Worm (Caenorhabditis elegans) whole organism, L4 larva: ENCODE results near the gene pipp-4P.

ENCODE experiments used
- F49E8.2 ChIP-seq: sonication (generic microtip); optimal IDR thresholded peaks from 2 replicates; lab custom pipeline; 2016; ENCODE audit warnings: missing compliant biosample characterization, mild to moderate bottlenecking, missing genetic modification characterization, borderline replicate concordance
- R02D3.7 ChIP-seq: fragments of 150-350 bp; sonication (generic microtip); optimal IDR thresholded peaks from 3 replicates; lab custom pipeline; 2014; ENCODE audit warnings: missing biosample characterization, missing genetic modification characterization
- T26A8.4 ChIP-seq: fragments of 200-800 bp; sonication (Bioruptor generic); IDR thresholded peaks from 2 replicates; pipeline ENCODE4 v1.3.6; 2022; ENCODE audit warnings: missing genetic modification characterization, missing compliant biosample characterization
- arid-1 ChIP-seq: fragments of 200-800 bp; sonication (Bioruptor generic); conservative IDR thresholded peaks from 2 replicates; pipeline ENCODE4 v1.3.6; 2022; ENCODE audit warnings: missing genetic modification reagents, missing genetic modification characterization, missing compliant biosample characterization
- attf-4 ChIP-seq: sonication (generic microtip); optimal IDR thresholded peaks from 3 replicates; lab custom pipeline; 2017; ENCODE audit warnings: missing biosample characterization, missing genetic modification characterization
- ceh-20 ChIP-seq: fragments of 200-800 bp; sonication (Bioruptor generic); IDR thresholded peaks from 2 replicates; pipeline ENCODE4 v1.3.6; 2022; ENCODE audit warnings: missing genetic modification reagents, missing genetic modification characterization, missing compliant biosample characterization
- ceh-28 ChIP-seq: fragments of 150-350 bp; optimal IDR thresholded peaks from 2 replicates; lab custom pipeline; 2014; ENCODE audit warnings: missing biosample characterization, missing genetic modification reagents, missing genetic modification characterization
- ceh-32 ChIP-seq: sonication (generic microtip); optimal IDR thresholded peaks from 2 replicates; lab custom pipeline; 2016; ENCODE audit warnings: mild to moderate bottlenecking, missing genetic modification characterization, missing compliant biosample characterization; ENCODE audit not compliant: poor library complexity
- ceh-62 ChIP-seq: sonication (generic microtip); optimal IDR thresholded peaks from 2 replicates; lab custom pipeline; 2017; ENCODE audit warnings: missing biosample characterization, missing genetic modification characterization
- ceh-82 ChIP-seq: sonication (generic microtip); optimal IDR thresholded peaks from 2 replicates; lab custom pipeline; 2017; ENCODE audit warnings: missing biosample characterization, missing genetic modification characterization
- ces-1 ChIP-seq: fragments of 150-350 bp; sonication (generic microtip); optimal IDR thresholded peaks from 4 replicates; lab custom pipeline; 2014; ENCODE audit warnings: missing biosample characterization, missing genetic modification reagents, missing genetic modification characterization
- cey-2 ChIP-seq: sonication (generic microtip); optimal IDR thresholded peaks from 3 replicates; lab custom pipeline; 2017; ENCODE audit warnings: missing genetic modification characterization, mild to moderate bottlenecking, missing compliant biosample characterization, antibody characterized with exemption, borderline replicate concordance; ENCODE audit not compliant: insufficient read depth
- daf-16 ChIP-seq, 3 experiments: sonication (generic microtip); optimal IDR thresholded peaks; 2 replicates each; lab custom pipeline; 2016 to 2017; ENCODE audit warnings: missing genetic modification characterization in 3 of 3, missing genetic modification reagents in 3 of 3, mild to moderate bottlenecking in 2 of 3, missing compliant biosample characterization in 2 of 3, missing biosample characterization in 1 of 3, moderate library complexity in 1 of 3
- daf-19 ChIP-seq: fragments of 200-800 bp; sonication (Bioruptor generic); conservative IDR thresholded peaks from 2 replicates; pipeline ENCODE4 v1.3.6; 2022; ENCODE audit warnings: missing genetic modification characterization, missing compliant biosample characterization
- dmd-9 ChIP-seq: fragments of 200-800 bp; sonication (Bioruptor generic); IDR thresholded peaks from 2 replicates; pipeline ENCODE4 v1.3.6; 2022; ENCODE audit warnings: missing genetic modification reagents, missing genetic modification characterization, missing compliant biosample characterization
- dpl-1 ChIP-seq: fragments of 150-350 bp; optimal IDR thresholded peaks from 2 replicates; lab custom pipeline; 2014; ENCODE audit warnings: missing biosample characterization, missing genetic modification reagents, missing genetic modification characterization
- duxl-1 ChIP-seq: sonication (generic microtip); optimal IDR thresholded peaks from 2 replicates; lab custom pipeline; 2016; ENCODE audit warnings: mild to moderate bottlenecking, missing genetic modification characterization, moderate library complexity, missing compliant biosample characterization; ENCODE audit not compliant: poor library complexity
- dve-1 ChIP-seq: sonication (generic microtip); optimal IDR thresholded peaks from 2 replicates; lab custom pipeline; 2017; ENCODE audit warnings: antibody characterized with exemption, mild to moderate bottlenecking, missing genetic modification characterization, missing compliant biosample characterization; ENCODE audit not compliant: insufficient read depth
- egl-27 ChIP-seq: sonication (generic microtip); optimal IDR thresholded peaks from 3 replicates; lab custom pipeline; 2017; ENCODE audit warnings: missing biosample characterization, missing genetic modification reagents, missing genetic modification characterization
- egl-43 ChIP-seq: fragments of 200-800 bp; sonication (Bioruptor generic); IDR thresholded peaks from 2 replicates; pipeline ENCODE4 v1.3.6; 2022; ENCODE audit warnings: missing genetic modification reagents, missing genetic modification characterization, missing compliant biosample characterization
- fkh-10 ChIP-seq: fragments of 150-350 bp; optimal IDR thresholded peaks from 2 replicates; lab custom pipeline; 2014; ENCODE audit warnings: missing biosample characterization, missing genetic modification reagents, missing genetic modification characterization
- gei-8 ChIP-seq: fragments of 200-800 bp; sonication (Bioruptor generic); optimal IDR thresholded peaks from 2 replicates; lab custom pipeline; 2018; ENCODE audit warnings: mild to moderate bottlenecking, missing genetic modification characterization, missing compliant biosample characterization
- lin-15B ChIP-seq: fragments of 150-350 bp; sonication (generic microtip); optimal IDR thresholded peaks from 3 replicates; lab custom pipeline; 2014; ENCODE audit warnings: missing biosample characterization, missing genetic modification characterization
- lin-38 ChIP-seq: fragments of 200-800 bp; sonication (Bioruptor generic); IDR thresholded peaks from 2 replicates; pipeline ENCODE4 v1.3.6; 2022; ENCODE audit warnings: missing genetic modification reagents, missing genetic modification characterization, missing compliant biosample characterization
- lin-39 ChIP-seq: fragments of 150-350 bp; optimal IDR thresholded peaks from 2 replicates; lab custom pipeline; 2014; ENCODE audit warnings: missing biosample characterization, missing genetic modification reagents, missing genetic modification characterization
- lir-3 ChIP-seq: sonication (generic microtip); optimal IDR thresholded peaks from 2 replicates; lab custom pipeline; 2016; ENCODE audit warnings: mild to moderate bottlenecking, missing genetic modification characterization, missing compliant biosample characterization
- madf-9 ChIP-seq: fragments of 200-800 bp; sonication (Bioruptor generic); conservative IDR thresholded peaks from 2 replicates; pipeline ENCODE4 v1.3.6; 2022; ENCODE audit warnings: missing genetic modification reagents, missing genetic modification characterization, missing compliant biosample characterization
- mep-1 ChIP-seq: fragments of 150-350 bp; sonication (generic microtip); optimal IDR thresholded peaks from 3 replicates; lab custom pipeline; 2014; ENCODE audit warnings: missing biosample characterization, missing genetic modification characterization
- mes-2 ChIP-seq: sonication (generic microtip); optimal IDR thresholded peaks from 2 replicates; lab custom pipeline; 2016; ENCODE audit warnings: missing genotype, mild to moderate bottlenecking, missing genetic modification characterization, missing compliant biosample characterization; ENCODE audit not compliant: poor library complexity, severe bottlenecking
- mxl-2 ChIP-seq: fragments of 200-800 bp; sonication (Bioruptor generic); conservative IDR thresholded peaks from 2 replicates; pipeline ENCODE4 v1.3.6; 2022; ENCODE audit warnings: missing genetic modification reagents, missing genetic modification characterization, missing compliant biosample characterization
- nhr-102 ChIP-seq: sonication (generic microtip); optimal IDR thresholded peaks from 2 replicates; lab custom pipeline; 2016; ENCODE audit warnings: mild to moderate bottlenecking, missing genetic modification characterization, moderate library complexity, missing compliant biosample characterization
- nhr-25 ChIP-seq: sonication (generic microtip); optimal IDR thresholded peaks from 2 replicates; lab custom pipeline; 2017; ENCODE audit warnings: missing genetic modification characterization, mild to moderate bottlenecking, missing compliant biosample characterization, antibody characterized with exemption, moderate library complexity, borderline replicate concordance; ENCODE audit not compliant: insufficient read depth
- nhr-28 ChIP-seq: fragments of 150-350 bp; optimal IDR thresholded peaks from 2 replicates; lab custom pipeline; 2014; ENCODE audit warnings: missing biosample characterization, missing genetic modification characterization
- nhr-41 ChIP-seq: fragments of 200-800 bp; sonication (Bioruptor generic); IDR thresholded peaks from 2 replicates; pipeline ENCODE4 v1.3.6; 2022; ENCODE audit warnings: missing genetic modification reagents, missing genetic modification characterization, missing compliant biosample characterization
- nhr-42 ChIP-seq: fragments of 200-800 bp; sonication (Bioruptor generic); IDR thresholded peaks from 2 replicates; pipeline ENCODE4 v1.3.6; 2022; ENCODE audit warnings: missing genetic modification characterization, missing compliant biosample characterization
- pha-4 ChIP-seq, 2 experiments: fragments of 150-350 bp in 1 of 2; fragments of 200-800 bp in 1 of 2; sonication (Bioruptor generic) in 1 of 2; IDR thresholded peaks in 1 of 2; optimal IDR thresholded peaks in 1 of 2; 2 replicates each; pipeline versions ENCODE4 v1.3.6 to Lab custom; 2014 to 2022; ENCODE audit warnings: missing genetic modification characterization in 2 of 2, missing genetic modification reagents in 2 of 2, missing biosample characterization in 1 of 2, missing compliant biosample characterization in 1 of 2
- rbr-2 ChIP-seq: sonication (generic microtip); optimal IDR thresholded peaks from 2 replicates; lab custom pipeline; 2016; ENCODE audit warnings: missing genotype, missing genetic modification characterization, missing compliant biosample characterization
- saeg-2 ChIP-seq: fragments of 200-800 bp; sonication (Bioruptor generic); IDR thresholded peaks from 2 replicates; pipeline ENCODE4 v1.3.6; 2022; ENCODE audit warnings: missing genetic modification reagents, missing genetic modification characterization, missing compliant biosample characterization
- skn-1 ChIP-seq: fragments of 150-350 bp; optimal IDR thresholded peaks from 2 replicates; lab custom pipeline; 2014; ENCODE audit warnings: missing biosample characterization, missing genetic modification characterization
- snpc-1.2 ChIP-seq: fragments of 200-800 bp; sonication (Bioruptor generic); IDR thresholded peaks from 2 replicates; pipeline ENCODE4 v1.3.6; 2022; ENCODE audit warnings: missing genetic modification reagents, missing genetic modification characterization, missing compliant biosample characterization
- spr-3 ChIP-seq: fragments of 200-800 bp; sonication (Bioruptor generic); optimal IDR thresholded peaks from 2 replicates; lab custom pipeline; 2018; ENCODE audit warnings: mild to moderate bottlenecking, missing genetic modification characterization, missing compliant biosample characterization
- tag-97 ChIP-seq: fragments of 200-800 bp; sonication (Bioruptor generic); IDR thresholded peaks from 2 replicates; pipeline ENCODE4 v1.3.6; 2022; ENCODE audit warnings: missing genetic modification characterization, missing compliant biosample characterization
- tra-1 ChIP-seq: fragments of 200-800 bp; sonication (Bioruptor generic); IDR thresholded peaks from 2 replicates; pipeline ENCODE4 v1.3.6; 2022; ENCODE audit warnings: missing genetic modification reagents, missing genetic modification characterization, missing compliant biosample characterization
- unc-39 ChIP-seq: sonication (generic microtip); optimal IDR thresholded peaks from 2 replicates; lab custom pipeline; 2017; ENCODE audit warnings: missing biosample characterization, missing genetic modification characterization
- vab-7 ChIP-seq: fragments of 200-800 bp; sonication (Bioruptor generic); IDR thresholded peaks from 2 replicates; pipeline ENCODE4 v1.3.6; 2022; ENCODE audit warnings: missing genetic modification reagents, missing genetic modification characterization, missing compliant biosample characterization
- zip-11 ChIP-seq: fragments of 200-800 bp; sonication (Bioruptor generic); IDR thresholded peaks from 2 replicates; pipeline ENCODE4 v1.3.6; 2022; ENCODE audit warnings: missing genetic modification characterization, missing compliant biosample characterization
- zip-2 ChIP-seq: fragments of 150-350 bp; optimal IDR thresholded peaks from 2 replicates; lab custom pipeline; 2014; ENCODE audit warnings: missing biosample characterization, missing genetic modification characterization
- ztf-11 ChIP-seq: fragments of 150-350 bp; optimal IDR thresholded peaks from 2 replicates; lab custom pipeline; 2014; ENCODE audit warnings: missing biosample characterization, missing genetic modification characterization
- ztf-7 ChIP-seq: fragments of 150-350 bp; optimal IDR thresholded peaks from 2 replicates; lab custom pipeline; 2014; ENCODE audit warnings: missing biosample characterization, missing genetic modification characterization

pipp-4P gene

DNA sequence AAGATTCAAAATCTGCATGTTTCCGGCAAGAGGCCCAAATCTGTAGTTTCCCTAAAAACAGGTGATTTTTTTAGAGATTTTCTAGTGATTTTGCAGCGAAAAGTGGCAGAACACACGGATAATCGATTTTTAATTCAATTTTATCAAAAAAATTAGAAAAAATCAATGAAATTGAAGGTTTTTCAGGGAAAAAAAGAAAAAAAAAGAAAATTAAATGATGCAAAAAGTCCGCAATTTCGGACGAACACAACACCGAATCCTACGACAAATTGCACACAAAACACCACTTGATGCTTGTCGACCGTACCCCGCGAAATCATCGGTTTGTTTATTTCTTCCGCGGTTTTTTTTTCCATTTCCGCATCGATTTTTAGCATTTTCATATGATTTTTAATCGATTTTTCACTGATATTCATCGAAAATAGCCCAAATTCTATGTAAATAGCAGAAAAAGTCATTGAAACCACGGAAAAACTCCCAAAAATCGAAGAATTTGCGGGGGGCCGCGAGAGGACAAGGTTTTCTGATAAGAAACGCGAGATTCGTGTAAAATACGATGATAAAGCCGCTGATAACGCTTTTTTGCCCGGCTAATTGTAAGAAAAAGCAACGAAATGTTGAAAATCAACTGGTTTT, 4.0 kb upstream of the pipp-4P start, which contains the start of gene tufm-1 (continued):
- TF ChIP-seq nhr-25 (tag; lab: Kevin White, UChicago) (no peak), vab-7 (no peak), dpl-1 (peak; percentile 54), duxl-1 (tag; lab: Kevin White, UChicago) (no peak), R02D3.7 (no peak), snpc-1.2 (GFP tag; lab: Robert Waterston, UW) (no peak), mxl-2 (GFP tag; lab: Robert Waterston, UW) (no peak), lir-3 (tag; lab: Kevin White, UChicago) (no peak), pha-4 (GFP tag; IDR thresholded peaks at IDR 0.05; lab: Robert Waterston, UW) (no peak), pha-4 (tag; optimal IDR thresholded peaks at IDR 0.05; lab: Kevin White, UChicago) (no peak), ceh-62 (no peak), cey-2 (no peak), mep-1 (peak; percentile 8), egl-27 (no peak), attf-4 (tag; lab: Kevin White, UChicago) (no peak), lin-15B (tag; lab: Kevin White, UChicago) (no peak), gei-8 (GFP tag; lab: Kevin White, UChicago) (no peak), saeg-2 (GFP tag; lab: Robert Waterston, UW) (no peak), daf-19 (GFP tag; lab: Robert Waterston, UW) (no peak), ceh-20 (GFP tag; lab: Robert Waterston, UW) (no peak), mes-2 (peak; percentile 63), arid-1 (no peak), ztf-11 (no peak), F49E8.2 (tag; lab: Kevin White, UChicago) (no peak), ztf-7 (tag; lab: Kevin White, UChicago) (no peak), unc-39 (no peak), zip-11 (GFP tag; lab: Robert Waterston, UW) (no peak), fkh-10 (no peak), madf-9 (GFP tag; lab: Robert Waterston, UW) (no peak), daf-16 (GFP tag; optimal IDR thresholded peaks at IDR 0.05; lab: Kevin White, UChicago) (no peak), daf-16 (tag; optimal IDR thresholded peaks at IDR 0.05; lab: Kevin White, UChicago) (peak; percentile 55), T26A8.4 (no peak), zip-2 (tag; lab: Kevin White, UChicago) (no peak), nhr-102 (no peak), tag-97 (GFP tag; lab: Robert Waterston, UW) (no peak), ces-1 (GFP tag; lab: Kevin White, UChicago) (no peak), lin-38 (peak; percentile 75), spr-3 (GFP tag; lab: Kevin White, UChicago) (no peak), lin-39 (tag; lab: Kevin White, UChicago) (no peak), nhr-28 (tag; lab: Kevin White, UChicago) (no peak), dve-1 (tag; lab: Kevin White, UChicago) (peak; percentile 38), ceh-32 (tag; lab: Kevin White, UChicago) (no peak), skn-1 (tag; lab: Kevin White, UChicago) (no peak), ceh-82 (tag; lab: Kevin White, UChicago) (no peak), tra-1 (GFP tag; lab: Robert Waterston, UW) (no peak), egl-43 (GFP tag; lab: Robert Waterston, UW) (no peak), nhr-42 (GFP tag; lab: Robert Waterston, UW) (no peak), nhr-41 (no peak), rbr-2 (peak; percentile 31), ceh-28 (tag; lab: Kevin White, UChicago) (peak; percentile 7), dmd-9 (GFP tag; lab: Robert Waterston, UW) (no peak)
